Worm (Caenorhabditis elegans) whole organism, L3 larva: ENCODE results near the gene eelo-1.

Source experiments
- R02D3.7 ChIP-seq: fragments of 150-350 bp; optimal IDR thresholded peaks from 2 replicates; lab custom pipeline; 2014; ENCODE audit warnings: missing biosample characterization, missing genetic modification characterization
- ZK546.5 ChIP-seq: sonication (generic microtip); optimal IDR thresholded peaks from 2 replicates; lab custom pipeline; 2017; ENCODE audit warnings: missing biosample characterization, missing genetic modification characterization
- aly-2 ChIP-seq: fragments of 150-350 bp; optimal IDR thresholded peaks from 2 replicates; lab custom pipeline; 2014; ENCODE audit warnings: missing biosample characterization, missing genetic modification characterization
- ama-1 ChIP-seq: fragments of 150-350 bp; optimal IDR thresholded peaks from 2 replicates; lab custom pipeline; 2018
- ceh-16 ChIP-seq: sonication (generic microtip); optimal IDR thresholded peaks from 2 replicates; lab custom pipeline; 2017; ENCODE audit warnings: missing biosample characterization, missing genetic modification characterization
- ceh-28 ChIP-seq: fragments of 150-350 bp; optimal IDR thresholded peaks from 2 replicates; lab custom pipeline; 2014; ENCODE audit warnings: missing biosample characterization, missing genetic modification reagents, missing genetic modification characterization
- ceh-82 ChIP-seq: fragments of 150-350 bp; optimal IDR thresholded peaks from 2 replicates; lab custom pipeline; 2014; ENCODE audit warnings: missing biosample characterization, missing genetic modification characterization
- ceh-9 ChIP-seq: sonication (generic microtip); optimal IDR thresholded peaks from 2 replicates; lab custom pipeline; 2018; ENCODE audit warnings: missing biosample characterization, missing genetic modification characterization
- daf-12 ChIP-seq: fragments of 150-350 bp; optimal IDR thresholded peaks from 2 replicates; lab custom pipeline; 2014; ENCODE audit warnings: missing biosample characterization, missing genetic modification reagents, missing genetic modification characterization
- egl-27 ChIP-seq: sonication (generic microtip); optimal IDR thresholded peaks from 4 replicates; lab custom pipeline; 2017; ENCODE audit warnings: missing biosample characterization, missing genetic modification reagents, missing genetic modification characterization
- egl-5 ChIP-seq: fragments of 150-350 bp; optimal IDR thresholded peaks from 2 replicates; lab custom pipeline; 2017; ENCODE audit warnings: missing biosample characterization, missing genetic modification reagents, missing genetic modification characterization, inconsistent platforms
- elt-1 ChIP-seq: fragments of 150-350 bp; optimal IDR thresholded peaks from 2 replicates; lab custom pipeline; 2014; ENCODE audit warnings: missing biosample characterization, missing genetic modification characterization
- elt-2 ChIP-seq: sonication (generic microtip); optimal IDR thresholded peaks from 2 replicates; lab custom pipeline; 2016; ENCODE audit warnings: missing genetic modification reagents, mild to moderate bottlenecking, missing genetic modification characterization, missing compliant biosample characterization
- elt-3 ChIP-seq, 3 experiments: fragments of 150-350 bp in 1 of 3; sonication (generic microtip) in 2 of 3; optimal IDR thresholded peaks; 2 replicates in 2 of 3; 4 replicates in 1 of 3; lab custom pipeline; 2014 to 2017; ENCODE audit warnings: missing biosample characterization in 3 of 3, missing genetic modification characterization in 3 of 3
- eor-1 ChIP-seq, 2 experiments: fragments of 150-350 bp; optimal IDR thresholded peaks; 2 replicates each; lab custom pipeline; 2014 to 2018; ENCODE audit warnings: missing biosample characterization in 2 of 2, missing genetic modification characterization in 2 of 2
- fkh-10 ChIP-seq: sonication (generic microtip); optimal IDR thresholded peaks from 2 replicates; lab custom pipeline; 2017; ENCODE audit warnings: missing biosample characterization, missing genetic modification reagents, missing genetic modification characterization
- fkh-2 ChIP-seq: fragments of 150-350 bp; optimal IDR thresholded peaks from 2 replicates; lab custom pipeline; 2014; ENCODE audit warnings: missing biosample characterization, missing genetic modification reagents, missing genetic modification characterization
- fos-1 ChIP-seq: fragments of 150-350 bp; optimal IDR thresholded peaks from 2 replicates; lab custom pipeline; 2014; ENCODE audit warnings: missing biosample characterization, missing genetic modification characterization
- hmg-11 ChIP-seq: sonication (generic microtip); optimal IDR thresholded peaks from 2 replicates; lab custom pipeline; 2016; ENCODE audit warnings: missing genetic modification characterization, missing compliant biosample characterization
- jun-1 ChIP-seq: fragments of 150-350 bp; optimal IDR thresholded peaks from 2 replicates; lab custom pipeline; 2014; ENCODE audit warnings: missing biosample characterization, missing genetic modification reagents, missing genetic modification characterization
- lin-15B ChIP-seq: fragments of 150-350 bp; optimal IDR thresholded peaks from 2 replicates; lab custom pipeline; 2014; ENCODE audit warnings: missing biosample characterization, missing genetic modification characterization
- lin-39 ChIP-seq: fragments of 150-350 bp; optimal IDR thresholded peaks from 2 replicates; lab custom pipeline; 2018; ENCODE audit warnings: missing biosample characterization, missing genetic modification reagents, missing genetic modification characterization
- lsy-12 ChIP-seq: sonication (generic microtip); optimal IDR thresholded peaks from 2 replicates; lab custom pipeline; 2016; ENCODE audit warnings: mild to moderate bottlenecking, missing genetic modification characterization, missing compliant biosample characterization
- mdl-1 ChIP-seq: fragments of 150-350 bp; optimal IDR thresholded peaks from 2 replicates; lab custom pipeline; 2014; ENCODE audit warnings: missing biosample characterization, missing genetic modification characterization
- mml-1 ChIP-seq: fragments of 150-350 bp; sonication (generic microtip); optimal IDR thresholded peaks from 3 replicates; lab custom pipeline; 2014; ENCODE audit warnings: missing biosample characterization, missing genetic modification characterization
- nfya-1 ChIP-seq: sonication (generic microtip); optimal IDR thresholded peaks from 2 replicates; lab custom pipeline; 2017; ENCODE audit warnings: missing genetic modification characterization, mild to moderate bottlenecking, missing compliant biosample characterization, antibody characterized with exemption, moderate library complexity; ENCODE audit not compliant: insufficient read depth
- nhr-11 ChIP-seq: fragments of 150-350 bp; optimal IDR thresholded peaks from 2 replicates; lab custom pipeline; 2014; ENCODE audit warnings: missing biosample characterization, missing genetic modification characterization
- nhr-12 ChIP-seq: fragments of 150-350 bp; optimal IDR thresholded peaks from 2 replicates; lab custom pipeline; 2014; ENCODE audit warnings: missing biosample characterization, missing genetic modification characterization
- nhr-23 ChIP-seq: fragments of 150-350 bp; optimal IDR thresholded peaks from 2 replicates; lab custom pipeline; 2014; ENCODE audit warnings: missing biosample characterization, missing genetic modification reagents, missing genetic modification characterization
- nhr-237 ChIP-seq: fragments of 150-350 bp; optimal IDR thresholded peaks from 2 replicates; lab custom pipeline; 2014; ENCODE audit warnings: missing biosample characterization, missing genetic modification characterization
- nhr-25 ChIP-seq: sonication (generic microtip); optimal IDR thresholded peaks from 2 replicates; lab custom pipeline; 2017; ENCODE audit warnings: missing biosample characterization, missing genetic modification characterization
- nhr-28 ChIP-seq: fragments of 150-350 bp; optimal IDR thresholded peaks from 2 replicates; lab custom pipeline; 2014; ENCODE audit warnings: missing biosample characterization, missing genetic modification characterization
- nhr-43 ChIP-seq: sonication (generic microtip); optimal IDR thresholded peaks from 2 replicates; lab custom pipeline; 2016; ENCODE audit warnings: mild to moderate bottlenecking, missing genetic modification characterization, missing compliant biosample characterization; ENCODE audit not compliant: poor library complexity, severe bottlenecking
- nhr-67 ChIP-seq: fragments of 150-350 bp; optimal IDR thresholded peaks from 2 replicates; lab custom pipeline; 2014; ENCODE audit warnings: missing biosample characterization, missing genetic modification characterization
- nhr-76 ChIP-seq: fragments of 150-350 bp; sonication (generic microtip); optimal IDR thresholded peaks from 5 replicates; lab custom pipeline; 2014; ENCODE audit warnings: missing biosample characterization, missing genetic modification characterization
- nhr-77 ChIP-seq: fragments of 150-350 bp; optimal IDR thresholded peaks from 2 replicates; lab custom pipeline; 2014; ENCODE audit warnings: missing biosample characterization, missing genetic modification characterization
- pha-4 ChIP-seq: fragments of 150-350 bp; optimal IDR thresholded peaks from 2 replicates; lab custom pipeline; 2014; ENCODE audit warnings: missing biosample characterization, missing genetic modification reagents, missing genetic modification characterization
- pqm-1 ChIP-seq: fragments of 150-350 bp; optimal IDR thresholded peaks from 2 replicates; lab custom pipeline; 2017; ENCODE audit warnings: missing biosample characterization, missing genetic modification characterization, inconsistent platforms
- sea-2 ChIP-seq: fragments of 150-350 bp; sonication (generic microtip); optimal IDR thresholded peaks from 4 replicates; lab custom pipeline; 2014; ENCODE audit warnings: missing biosample characterization, missing genetic modification reagents, missing genetic modification characterization
- skn-1 ChIP-seq: fragments of 150-350 bp; optimal IDR thresholded peaks from 2 replicates; lab custom pipeline; 2014; ENCODE audit warnings: missing biosample characterization, missing genetic modification characterization
- snpc-4 ChIP-seq: fragments of 150-350 bp; optimal IDR thresholded peaks from 2 replicates; lab custom pipeline; 2014; ENCODE audit warnings: missing biosample characterization, missing genetic modification characterization
- tbx-2 ChIP-seq: sonication (generic microtip); optimal IDR thresholded peaks from 2 replicates; lab custom pipeline; 2016; ENCODE audit warnings: mild to moderate bottlenecking, missing genetic modification characterization, missing compliant biosample characterization
- unc-39 ChIP-seq: sonication (generic microtip); optimal IDR thresholded peaks from 4 replicates; lab custom pipeline; 2017; ENCODE audit warnings: missing biosample characterization, missing genetic modification characterization
- unc-62 ChIP-seq: fragments of 150-350 bp; sonication (generic microtip); optimal IDR thresholded peaks from 4 replicates; lab custom pipeline; 2014; ENCODE audit warnings: missing biosample characterization, missing genetic modification reagents, missing genetic modification characterization
- zag-1 ChIP-seq: fragments of 150-350 bp; optimal IDR thresholded peaks from 2 replicates; lab custom pipeline; 2014; ENCODE audit warnings: missing biosample characterization, missing genetic modification characterization
- ztf-11 ChIP-seq: fragments of 150-350 bp; optimal IDR thresholded peaks from 2 replicates; lab custom pipeline; 2014; ENCODE audit warnings: missing biosample characterization, missing genetic modification characterization
- ztf-4 ChIP-seq: fragments of 150-350 bp; optimal IDR thresholded peaks from 2 replicates; lab custom pipeline; 2014; ENCODE audit warnings: missing biosample characterization, missing genetic modification characterization

Gene eelo-1

DNA sequence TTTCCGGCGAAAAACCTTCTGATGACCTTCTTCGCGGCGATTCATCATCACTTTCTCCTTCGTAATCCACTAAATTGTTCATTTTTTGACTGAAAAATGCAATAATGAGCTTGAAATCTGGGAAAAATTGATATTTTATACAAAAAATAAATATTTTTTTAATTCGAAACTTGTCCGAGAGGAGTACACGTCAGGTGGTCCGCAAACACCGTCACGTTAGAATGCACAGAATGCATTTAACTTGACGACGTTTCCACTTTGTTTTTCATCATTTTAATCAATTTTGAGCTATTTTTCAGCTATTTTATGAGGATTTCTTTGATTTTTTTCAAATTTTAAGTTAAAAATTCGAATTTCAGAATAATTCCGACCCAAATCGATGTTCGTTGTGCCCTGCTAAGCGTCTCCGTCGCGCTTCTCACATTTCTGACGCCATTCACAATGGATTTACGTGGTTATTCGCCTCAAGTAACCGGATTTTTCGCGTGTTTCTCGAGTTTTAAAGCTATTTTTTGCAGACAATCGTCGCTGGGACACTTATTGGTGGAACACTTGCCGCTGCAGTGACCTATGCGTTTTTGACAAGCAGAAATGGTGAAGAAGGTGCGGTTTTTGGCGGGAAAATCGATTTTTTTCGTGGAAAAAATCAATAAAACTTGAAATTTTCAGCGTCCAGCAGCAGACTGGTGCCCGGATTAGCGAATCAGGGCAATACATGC, at the start of gene eelo-1, which contains the start of gene Y67D2.2:
TSS of gene eelo-1 (minus strand) at position 89 of the 719 bp plus-strand sequence.
TSS of gene Y67D2.2 (plus strand) at position 360 of the 719 bp plus-strand sequence.
- TF ChIP-seq ceh-82 (tag; lab: Kevin White, UChicago) (no peak), aly-2 (tag; lab: Kevin White, UChicago) (no peak), lsy-12 (tag; lab: Kevin White, UChicago) (no peak), elt-3 (tag; optimal IDR thresholded peaks at IDR 0.05; lab: Kevin White, UChicago) (no peak), unc-62 (GFP tag; lab: Kevin White, UChicago) (no peak), fkh-10 (GFP tag; lab: Kevin White, UChicago) (no peak), lin-15B (tag; lab: Kevin White, UChicago) (peak; percentile 54), nhr-28 (no peak), unc-39 (tag; lab: Kevin White, UChicago) (no peak), snpc-4 (tag; lab: Kevin White, UChicago) (no peak), egl-5 (tag; lab: Kevin White, UChicago) (peak; percentile 45), ceh-16 (tag; lab: Kevin White, UChicago) (no peak), mml-1 (tag; lab: Kevin White, UChicago) (no peak), pqm-1 (tag; lab: Kevin White, UChicago) (no peak), nhr-23 (peak; percentile 39), mdl-1 (tag; lab: Kevin White, UChicago) (no peak), sea-2 (GFP tag; lab: Kevin White, UChicago) (no peak), elt-1 (tag; lab: Kevin White, UChicago) (no peak), nhr-25 (tag; lab: Kevin White, UChicago) (no peak), fos-1 (tag; lab: Kevin White, UChicago) (no peak), daf-12 (tag; lab: Kevin White, UChicago) (no peak), hmg-11 (tag; lab: Kevin White, UChicago) (peak; percentile 49), fkh-2 (tag; lab: Kevin White, UChicago) (no peak), ceh-28 (no peak), ztf-11 (tag; lab: Kevin White, UChicago) (no peak), nfya-1 (tag; lab: Kevin White, UChicago) (peak; percentile 61), jun-1 (no peak), ceh-9 (tag; lab: Kevin White, UChicago) (no peak), R02D3.7 (no peak), lin-39 (tag; lab: Kevin White, UChicago) (no peak), eor-1 (tag; optimal IDR thresholded peaks at IDR 0.05; lab: Kevin White, UChicago) (no peak), ztf-4 (tag; lab: Kevin White, UChicago) (no peak), nhr-76 (tag; lab: Kevin White, UChicago) (no peak), nhr-43 (tag; lab: Kevin White, UChicago) (no peak), nhr-67 (tag; lab: Kevin White, UChicago) (no peak), nhr-237 (tag; lab: Kevin White, UChicago) (no peak), pha-4 (tag; lab: Kevin White, UChicago) (peak; percentile 74), skn-1 (tag; lab: Kevin White, UChicago) (no peak), tbx-2 (tag; lab: Kevin White, UChicago) (no peak), ZK546.5 (no peak), nhr-77 (tag; lab: Kevin White, UChicago) (no peak), egl-27 (tag; lab: Kevin White, UChicago) (no peak), zag-1 (tag; lab: Kevin White, UChicago) (no peak), nhr-12 (tag; lab: Kevin White, UChicago) (no peak), elt-2 (tag; lab: Kevin White, UChicago) (no peak), nhr-11 (tag; lab: Kevin White, UChicago) (no peak), ama-1 (lab: Kevin White, UChicago) (no peak)
